Fruit fly (Drosophila melanogaster): ENCODE measurements around the gene Hrb98DE.

The Hrb98DE gene

dm6 chr3R:28631753-28632152, 32.1 kb downstream of the Hrb98DE start (continued):
- TF ChIP-seq lz (GFP tag; optimal IDR thresholded peaks at IDR 0.05) (peak; percentile 41), vri (GFP tag; optimal IDR thresholded peaks at IDR 0.05) (no peak), CG15336 (GFP tag; IDR thresholded peaks at IDR 0.05) (peak; percentile 61), Ets21C (GFP tag; optimal IDR thresholded peaks at IDR 0.05) (peak; percentile 17), fkh (GFP tag; optimal IDR thresholded peaks at IDR 0.05) (no peak), fd85E (GFP tag; optimal IDR thresholded peaks at IDR 0.05) (no peak), dsx (GFP tag; optimal IDR thresholded peaks at IDR 0.05; ENCODE audit: poor library complexity, severe bottlenecking) (peak; percentile 30), achi (GFP tag; optimal IDR thresholded peaks at IDR 0.05) (peak; percentile 66), ss (GFP tag; optimal IDR thresholded peaks at IDR 0.05) (no peak), CG6276 (GFP tag; optimal IDR thresholded peaks at IDR 0.05) (peak; percentile 9), CG10631 (GFP tag; optimal IDR thresholded peaks at IDR 0.05) (peak; percentile 51), OdsH (GFP tag; optimal IDR thresholded peaks at IDR 0.05) (peak; percentile 32), Blimp-1 (GFP tag; optimal IDR thresholded peaks at IDR 0.05) (no peak), CG6808 (GFP tag; optimal IDR thresholded peaks at IDR 0.05) (no peak), CG4318 (GFP tag; optimal IDR thresholded peaks at IDR 0.05) (peak; percentile 14), Eip78C (GFP tag) (peak; percentile 77), topi (GFP tag; optimal IDR thresholded peaks at IDR 0.05) (peak; percentile 57), pdm3 (GFP tag; optimal IDR thresholded peaks at IDR 0.05) (peak; percentile 17), fd59A (GFP tag; optimal IDR thresholded peaks at IDR 0.05) (no peak), Sox102F (GFP tag; optimal IDR thresholded peaks at IDR 0.05) (peak; percentile 5), Gug (GFP tag; IDR thresholded peaks at IDR 0.05) (0 out of 2 replicates have a peak, but pooled peaks have one; percentile 48), net (GFP tag; optimal IDR thresholded peaks at IDR 0.05) (no peak), CG32006 (GFP tag; optimal IDR thresholded peaks at IDR 0.05) (peak; percentile 61), CG11902 (GFP tag; optimal IDR thresholded peaks at IDR 0.05) (peak; percentile 35), Sox14 (GFP tag; optimal IDR thresholded peaks at IDR 0.05) (no peak), Sox15 (GFP tag; optimal IDR thresholded peaks at IDR 0.05) (no peak), CG7368 (GFP tag; optimal IDR thresholded peaks at IDR 0.05) (peak; percentile 48), svp (GFP tag) (peak; percentile 54), Eip93F (GFP tag; optimal IDR thresholded peaks at IDR 0.05) (no peak), Ets96B (tag; optimal IDR thresholded peaks at IDR 0.05) (peak; percentile 26), CG3919 (GFP tag; optimal IDR thresholded peaks at IDR 0.05) (peak; percentile 62), CG6163 (GFP tag; IDR thresholded peaks at IDR 0.05) (peak; percentile 82), CG8632 (GFP tag; optimal IDR thresholded peaks at IDR 0.05) (no peak), Hr39 (GFP tag; optimal IDR thresholded peaks at IDR 0.05) (peak; percentile 26), Eip75B (GFP tag; optimal IDR thresholded peaks at IDR 0.05) (peak; percentile 40), Smox (GFP tag; optimal IDR thresholded peaks at IDR 0.05) (peak; percentile 23), CG1621 (tag; optimal IDR thresholded peaks at IDR 0.05) (no peak)

dm6 chr3R:28633746-28634145, 34.1 kb downstream of the Hrb98DE start:
- peak; percentile 80 for TF ChIP-seq CG10631 (GFP tag; optimal IDR thresholded peaks at IDR 0.05)
- no peak for TF ChIP-seq CG9139 (GFP tag; optimal IDR thresholded peaks at IDR 0.05)
- TF ChIP-seq lz (GFP tag; optimal IDR thresholded peaks at IDR 0.05), result peak; percentile 82
- TF ChIP-seq Eip93F (GFP tag; optimal IDR thresholded peaks at IDR 0.05), result no peak
- TF ChIP-seq CG3032 (tag; optimal IDR thresholded peaks at IDR 0.05), result peak; percentile 24
- peak; percentile 21 for TF ChIP-seq CG1621 (tag; optimal IDR thresholded peaks at IDR 0.05)
- TF ChIP-seq acj6 (GFP tag; optimal IDR thresholded peaks at IDR 0.05), result peak; percentile 74
- peak; percentile 86 for TF ChIP-seq CG8119 (GFP tag; IDR thresholded peaks at IDR 0.05)
- peak; percentile 82 for TF ChIP-seq Hr4 (GFP tag; optimal IDR thresholded peaks at IDR 0.05)
- TF ChIP-seq pdm3 (GFP tag; optimal IDR thresholded peaks at IDR 0.05), result peak; percentile 77
- TF ChIP-seq svp (GFP tag), result peak; percentile 88
- peak; percentile 48 for TF ChIP-seq CG16779 (tag; optimal IDR thresholded peaks at IDR 0.05)
- peak; percentile 75 for TF ChIP-seq cyc (GFP tag; optimal IDR thresholded peaks at IDR 0.05)
- TF ChIP-seq Sox14 (GFP tag; optimal IDR thresholded peaks at IDR 0.05), result peak; percentile 74
- peak; percentile 63 for TF ChIP-seq net (GFP tag; optimal IDR thresholded peaks at IDR 0.05)
- TF ChIP-seq CG31627 (GFP tag; optimal IDR thresholded peaks at IDR 0.05), result peak; percentile 74
- peak; percentile 34 for TF ChIP-seq CG6854 (GFP tag; optimal IDR thresholded peaks at IDR 0.05)
- TF ChIP-seq Blimp-1 (GFP tag; optimal IDR thresholded peaks at IDR 0.05), result peak; percentile 8
- TF ChIP-seq Eip78C (GFP tag), result peak; percentile 94
- TF ChIP-seq Met (GFP tag; optimal IDR thresholded peaks at IDR 0.05), result peak; percentile 80
- peak; percentile 54 for TF ChIP-seq CG8632 (GFP tag; optimal IDR thresholded peaks at IDR 0.05)
- peak; percentile 51 for TF ChIP-seq CG7368 (GFP tag; optimal IDR thresholded peaks at IDR 0.05)
- TF ChIP-seq CG6163 (GFP tag; IDR thresholded peaks at IDR 0.05), result peak; percentile 38; the same call in 1 of the 3 replicates
- peak; percentile 79 for TF ChIP-seq achi (GFP tag; optimal IDR thresholded peaks at IDR 0.05)
- TF ChIP-seq CG32006 (GFP tag; optimal IDR thresholded peaks at IDR 0.05), result peak; percentile 72
- TF ChIP-seq Eip75B (GFP tag; optimal IDR thresholded peaks at IDR 0.05), result peak; percentile 83
- peak; percentile 14 for TF ChIP-seq Ets96B (tag; optimal IDR thresholded peaks at IDR 0.05)
- peak; percentile 68 for TF ChIP-seq Sox15 (GFP tag; optimal IDR thresholded peaks at IDR 0.05)
- TF ChIP-seq CG11294 (GFP tag; IDR thresholded peaks at IDR 0.05), result peak; percentile 13; the same call in 1 of the 2 replicates
- TF ChIP-seq vri (GFP tag; optimal IDR thresholded peaks at IDR 0.05), result peak; percentile 19
- no peak for TF ChIP-seq fd85E (GFP tag; optimal IDR thresholded peaks at IDR 0.05)

Data from whole organism, prepupa.